Worm (Caenorhabditis elegans): Measurements from ENCODE around the gene tor-2.

The tor-2 gene

ce11 chrIV:14019883-14020282 is 35.9 kb upstream of the tor-2 start, which contains the start of the genes irld-56 and irld-55:
irld-56 (minus strand) TSS chrIV:14019983.
irld-55 (plus strand) TSS chrIV:14020198.
- TF ChIP-seq mab-5 (tag; optimal IDR thresholded peaks at IDR 0.05) (no peak), flh-1 (GFP tag; optimal IDR thresholded peaks at IDR 0.05) (no peak), unc-39 (tag; optimal IDR thresholded peaks at IDR 0.05) (no peak), ceh-83 (GFP tag; optimal IDR thresholded peaks at IDR 0.05) (no peak), lin-13 (tag; optimal IDR thresholded peaks at IDR 0.05) (no peak), ceh-39 (tag; optimal IDR thresholded peaks at IDR 0.05) (no peak), bed-3 (GFP tag; optimal IDR thresholded peaks at IDR 0.05) (no peak), elt-1 (tag; optimal IDR thresholded peaks at IDR 0.05; ENCODE audit: borderline replicate concordance, insufficient read depth) (no peak), ceh-43 (GFP tag; optimal IDR thresholded peaks at IDR 0.05) (no peak), snpc-4 (tag; optimal IDR thresholded peaks at IDR 0.05) (no peak)

- no peak for TF ChIP-seq mab-5 (tag; optimal IDR thresholded peaks at IDR 0.05)
- TF ChIP-seq ceh-83 (GFP tag; optimal IDR thresholded peaks at IDR 0.05) = no peak
- TF ChIP-seq blmp-1 (tag; optimal IDR thresholded peaks at IDR 0.05) = no peak
- no peak for TF ChIP-seq sptf-1 (tag; optimal IDR thresholded peaks at IDR 0.05)
- no peak for TF ChIP-seq nhr-76 (tag; optimal IDR thresholded peaks at IDR 0.05)
- TF ChIP-seq nhr-2 (tag; optimal IDR thresholded peaks at IDR 0.05) = no peak
- TF ChIP-seq ces-1 (GFP tag; optimal IDR thresholded peaks at IDR 0.05) = no peak
- no peak for TF ChIP-seq lsy-2 (tag; optimal IDR thresholded peaks at IDR 0.05)
- no peak for TF ChIP-seq M03D4.4 (tag; optimal IDR thresholded peaks at IDR 0.05)
- TF ChIP-seq mls-2 (tag; optimal IDR thresholded peaks at IDR 0.05) = no peak
- TF ChIP-seq pha-4 (tag; optimal IDR thresholded peaks at IDR 0.05) = no peak
- no peak for TF ChIP-seq zip-8 (tag; optimal IDR thresholded peaks at IDR 0.05)
- no peak for TF ChIP-seq unc-120 (tag; optimal IDR thresholded peaks at IDR 0.05; ENCODE audit: poor library complexity, severe bottlenecking)
- no peak for TF ChIP-seq ceh-39 (tag; optimal IDR thresholded peaks at IDR 0.05)
- no peak for TF ChIP-seq nhr-237 (tag; optimal IDR thresholded peaks at IDR 0.05)
- no peak for TF ChIP-seq sem-2 (GFP tag; optimal IDR thresholded peaks at IDR 0.05)
- no peak for TF ChIP-seq lin-13 (tag; optimal IDR thresholded peaks at IDR 0.05)
- TF ChIP-seq snpc-4 (tag; optimal IDR thresholded peaks at IDR 0.05) = no peak
- no peak for TF ChIP-seq unc-39 (tag; optimal IDR thresholded peaks at IDR 0.05)
Measured at ce11 chrIV:14015844-14016243, 31.9 kb upstream of the tor-2 start, which contains the start of gene srw-63. srw-63 (minus strand) TSS chrIV:14015944.

ce11 chrIV:14013692-14014091 is 29.8 kb upstream of the tor-2 start:
- TF ChIP-seq ham-2 (GFP tag; optimal IDR thresholded peaks at IDR 0.05) (no peak), cnd-1 (tag; optimal IDR thresholded peaks at IDR 0.05) (no peak), ceh-43 (GFP tag; optimal IDR thresholded peaks at IDR 0.05) (peak; percentile 71), bed-3 (GFP tag; optimal IDR thresholded peaks at IDR 0.05) (peak; percentile 14), lin-32 (GFP tag; optimal IDR thresholded peaks at IDR 0.05) (peak; percentile 38), elt-3 (tag; optimal IDR thresholded peaks at IDR 0.05) (no peak), ceh-83 (GFP tag; optimal IDR thresholded peaks at IDR 0.05) (peak; percentile 87), flh-1 (GFP tag; optimal IDR thresholded peaks at IDR 0.05) (peak; percentile 26), blmp-1 (tag; optimal IDR thresholded peaks at IDR 0.05) (no peak)

- TF ChIP-seq M03D4.4 (tag; optimal IDR thresholded peaks at IDR 0.05) (no peak), blmp-1 (tag; optimal IDR thresholded peaks at IDR 0.05) (no peak), ceh-43 (GFP tag; optimal IDR thresholded peaks at IDR 0.05) (no peak), pha-4 (tag; optimal IDR thresholded peaks at IDR 0.05) (no peak), lsy-2 (tag; optimal IDR thresholded peaks at IDR 0.05) (no peak), ham-2 (GFP tag; optimal IDR thresholded peaks at IDR 0.05) (no peak), drap-1 (GFP tag; optimal IDR thresholded peaks at IDR 0.05) (no peak), nhr-12 (tag; optimal IDR thresholded peaks at IDR 0.05) (no peak), elt-1 (tag; optimal IDR thresholded peaks at IDR 0.05; ENCODE audit: borderline replicate concordance, insufficient read depth) (no peak), zip-8 (tag; optimal IDR thresholded peaks at IDR 0.05) (no peak), unc-39 (tag; optimal IDR thresholded peaks at IDR 0.05) (no peak), nhr-28 (tag; optimal IDR thresholded peaks at IDR 0.05) (no peak), mab-5 (tag; optimal IDR thresholded peaks at IDR 0.05) (no peak), bed-3 (GFP tag; optimal IDR thresholded peaks at IDR 0.05) (no peak), nhr-237 (tag; optimal IDR thresholded peaks at IDR 0.05) (no peak), ceh-39 (tag; optimal IDR thresholded peaks at IDR 0.05) (no peak), hlh-1 (tag; optimal IDR thresholded peaks at IDR 0.05) (no peak)
Measured at ce11 chrIV:14008709-14009108, 24.8 kb upstream of the tor-2 start.

ce11 chrIV:14001782-14002181 is 17.8 kb upstream of the tor-2 start:
- TF ChIP-seq mab-5 (tag; optimal IDR thresholded peaks at IDR 0.05) = no peak
- TF ChIP-seq snpc-4 (tag; optimal IDR thresholded peaks at IDR 0.05) = no peak
- TF ChIP-seq elt-3 (tag; optimal IDR thresholded peaks at IDR 0.05) = no peak
- peak; percentile 15 for TF ChIP-seq ces-1 (GFP tag; optimal IDR thresholded peaks at IDR 0.05)

All from whole organism, mixed stage, embryonic.